Worm (Caenorhabditis elegans) whole organism, late embryonic: ENCODE results near the gene F54D8.10.

Experiments
- ama-1 ChIP-seq: fragments of 150-350 bp; optimal IDR thresholded peaks from 2 replicates; lab custom pipeline; 2014
- ceh-2 ChIP-seq: sonication (generic microtip); optimal IDR thresholded peaks from 2 replicates; lab custom pipeline; 2016; ENCODE audit warnings: missing genotype, missing genetic modification characterization, missing compliant biosample characterization
- che-1 ChIP-seq: sonication (generic microtip); optimal IDR thresholded peaks from 2 replicates; lab custom pipeline; 2016; ENCODE audit warnings: mild to moderate bottlenecking, missing genetic modification characterization, missing compliant biosample characterization
- dve-1 ChIP-seq: sonication (generic microtip); optimal IDR thresholded peaks from 2 replicates; lab custom pipeline; 2017; ENCODE audit warnings: antibody characterized with exemption, mild to moderate bottlenecking, missing genetic modification characterization, missing compliant biosample characterization
- elt-4 ChIP-seq: sonication (generic microtip); optimal IDR thresholded peaks from 2 replicates; lab custom pipeline; 2016; ENCODE audit warnings: missing genetic modification characterization, missing compliant biosample characterization
- hlh-13 ChIP-seq: fragments of 200-800 bp; sonication (Bioruptor generic); optimal IDR thresholded peaks from 2 replicates; lab custom pipeline; 2018; ENCODE audit warnings: mild to moderate bottlenecking, missing genetic modification characterization, missing compliant biosample characterization
- pag-3 ChIP-seq: sonication (generic microtip); optimal IDR thresholded peaks from 2 replicates; lab custom pipeline; 2016; ENCODE audit warnings: missing compliant biosample characterization, missing genetic modification characterization, borderline replicate concordance
- unc-55 ChIP-seq: sonication (generic microtip); optimal IDR thresholded peaks from 2 replicates; lab custom pipeline; 2017; ENCODE audit warnings: missing biosample characterization, missing genetic modification reagents, missing genetic modification characterization
- unc-86 ChIP-seq: sonication (generic microtip); optimal IDR thresholded peaks from 2 replicates; lab custom pipeline; 2016; ENCODE audit warnings: missing genetic modification characterization, missing compliant biosample characterization

DNA sequence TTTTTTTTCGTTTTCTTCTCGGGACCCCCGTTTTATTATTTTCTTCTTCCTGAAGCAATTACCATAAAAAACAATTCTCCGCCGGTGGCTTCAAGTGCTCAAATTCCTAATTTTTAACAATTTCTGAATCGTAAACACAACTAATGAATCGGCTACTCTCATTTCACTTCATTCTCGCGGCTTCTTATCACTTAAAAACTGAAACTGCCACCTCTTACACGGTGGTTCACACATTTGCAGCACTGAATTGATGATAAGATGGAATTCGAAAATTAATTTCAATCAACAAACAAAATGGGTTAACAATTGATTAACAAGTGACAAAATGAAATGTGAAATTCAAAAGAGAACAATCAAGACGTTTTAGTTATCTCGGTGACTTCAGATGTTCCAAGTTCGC is 42.5 kb downstream of the F54D8.10 start:
- TF ChIP-seq dve-1 (tag; lab: Kevin White, UChicago) = no peak
- no peak for TF ChIP-seq elt-4 (tag; lab: Kevin White, UChicago)
- TF ChIP-seq ama-1 (lab: Kevin White, UChicago) = no peak
- no peak for TF ChIP-seq hlh-13 (GFP tag; lab: Kevin White, UChicago)
- TF ChIP-seq pag-3 (tag; lab: Kevin White, UChicago) = no peak
- no peak for TF ChIP-seq unc-55 (GFP tag; lab: Kevin White, UChicago)
- TF ChIP-seq unc-86 = no peak
- no peak for TF ChIP-seq ceh-2
- TF ChIP-seq che-1 (tag; lab: Kevin White, UChicago) = no peak
